Worm (Caenorhabditis elegans) whole organism, midembryonic: ENCODE measurements around the gene bris-1.
A peak's percentile ranks its signal among the peaks of the same experiment; 100 is the strongest.

Source experiments
- T22C8.4 ChIP-seq: fragments of 200-800 bp; sonication (Bioruptor generic); IDR thresholded peaks from 2 replicates; pipeline ENCODE4 v1.3.6; 2022; ENCODE audit warnings: missing genetic modification characterization, missing compliant biosample characterization
- cog-1 ChIP-seq: sonication (generic microtip); optimal IDR thresholded peaks from 2 replicates; lab custom pipeline; 2016; ENCODE audit warnings: missing genetic modification characterization, missing compliant biosample characterization
- flt-1 ChIP-seq: fragments of 200-800 bp; sonication (Bioruptor generic); IDR thresholded peaks from 2 replicates; pipeline ENCODE4 v1.3.6; 2022; ENCODE audit warnings: missing genetic modification characterization, missing compliant biosample characterization
- klf-2 ChIP-seq: fragments of 200-800 bp; sonication (Bioruptor generic); conservative IDR thresholded peaks from 2 replicates; pipeline ENCODE4 v1.3.6; 2022; ENCODE audit warnings: missing genetic modification reagents, missing genetic modification characterization, missing compliant biosample characterization
- med-1 ChIP-seq: sonication (generic microtip); optimal IDR thresholded peaks from 2 replicates; lab custom pipeline; 2017; ENCODE audit warnings: missing genetic modification characterization, mild to moderate bottlenecking, missing compliant biosample characterization, antibody characterized with exemption, missing genetic modification reagents; ENCODE audit not compliant: insufficient read depth
- ref-1 ChIP-seq: fragments of 200-800 bp; sonication (Bioruptor generic); conservative IDR thresholded peaks from 2 replicates; pipeline ENCODE4 v1.3.6; 2022; ENCODE audit warnings: missing genetic modification reagents, missing genetic modification characterization, missing compliant biosample characterization
- tab-1 ChIP-seq: fragments of 200-800 bp; sonication (Bioruptor generic); IDR thresholded peaks from 2 replicates; pipeline ENCODE4 v1.3.6; 2022; ENCODE audit warnings: missing genetic modification characterization, missing compliant biosample characterization
- ztf-23 ChIP-seq: fragments of 200-800 bp; sonication (Bioruptor generic); IDR thresholded peaks from 2 replicates; pipeline ENCODE4 v1.3.6; 2022; ENCODE audit warnings: missing genetic modification reagents, missing genetic modification characterization, missing compliant biosample characterization
- ztf-29 ChIP-seq: fragments of 200-800 bp; sonication (Bioruptor generic); IDR thresholded peaks from 2 replicates; pipeline ENCODE4 v1.3.6; 2022; ENCODE audit warnings: missing genetic modification reagents, missing genetic modification characterization, missing compliant biosample characterization

The bris-1 gene

DNA sequence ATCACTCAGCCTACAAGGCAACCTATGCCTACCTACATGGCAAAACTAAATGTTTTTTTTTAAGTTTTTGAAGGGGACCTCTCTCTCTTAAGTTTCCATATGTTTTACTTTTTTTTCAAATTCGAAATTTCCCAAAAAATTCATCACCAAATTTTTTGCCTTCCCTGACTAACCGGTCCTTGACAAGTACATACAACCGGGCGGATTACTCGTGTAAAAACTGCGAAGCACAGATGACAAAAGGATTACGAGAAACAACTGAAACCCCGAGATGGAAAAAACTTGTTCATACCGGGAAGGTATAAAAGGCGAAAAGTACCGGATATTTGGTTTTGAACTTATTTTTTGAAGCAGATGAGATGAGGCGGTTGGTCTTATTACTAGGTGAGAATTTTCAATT lies 24.7 kb downstream of the bris-1 start, which contains the start of gene K09B3.1:
Gene K09B3.1, plus strand, starts transcription at position 301 of the 400 bp plus-strand sequence.
- TF ChIP-seq tab-1 (GFP tag; lab: Robert Waterston, UW) (no peak), med-1 (GFP tag; lab: Kevin White, UChicago) (no peak), flt-1 (no peak), ref-1 (GFP tag; lab: Robert Waterston, UW) (no peak), klf-2 (GFP tag; lab: Robert Waterston, UW) (no peak), T22C8.4 (no peak), ztf-29 (GFP tag; lab: Robert Waterston, UW) (no peak), ztf-23 (GFP tag; lab: Robert Waterston, UW) (no peak), cog-1 (tag; lab: Kevin White, UChicago) (no peak)

DNA sequence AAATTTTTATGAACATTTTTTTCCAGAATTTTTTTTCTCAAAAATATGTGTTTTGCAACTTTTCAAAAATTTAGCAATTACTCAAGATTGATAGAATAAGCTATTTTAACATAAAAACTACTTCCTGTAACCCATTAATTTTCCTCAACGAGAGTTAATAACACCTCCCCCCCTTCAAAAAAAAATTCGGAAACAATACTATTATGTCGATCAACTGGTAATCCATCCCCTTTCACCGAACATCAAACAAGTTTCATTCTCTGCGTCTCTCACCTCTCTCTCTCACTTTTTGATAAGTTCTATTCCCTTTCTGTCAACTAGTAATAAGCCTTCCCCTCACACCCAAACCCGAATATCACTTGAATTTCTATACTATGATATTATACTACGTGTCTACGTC lies 35.2 kb downstream of the bris-1 start, which contains the start of gene glct-6:
Gene glct-6, plus strand, starts transcription at position 301 of the 400 bp plus-strand sequence.
- TF ChIP-seq ztf-23 (GFP tag; lab: Robert Waterston, UW) (no peak), tab-1 (GFP tag; lab: Robert Waterston, UW) (no peak), med-1 (GFP tag; lab: Kevin White, UChicago) (no peak), ref-1 (GFP tag; lab: Robert Waterston, UW) (no peak), cog-1 (tag; lab: Kevin White, UChicago) (no peak), klf-2 (GFP tag; lab: Robert Waterston, UW) (no peak), ztf-29 (GFP tag; lab: Robert Waterston, UW) (no peak), flt-1 (no peak), T22C8.4 (no peak)

DNA sequence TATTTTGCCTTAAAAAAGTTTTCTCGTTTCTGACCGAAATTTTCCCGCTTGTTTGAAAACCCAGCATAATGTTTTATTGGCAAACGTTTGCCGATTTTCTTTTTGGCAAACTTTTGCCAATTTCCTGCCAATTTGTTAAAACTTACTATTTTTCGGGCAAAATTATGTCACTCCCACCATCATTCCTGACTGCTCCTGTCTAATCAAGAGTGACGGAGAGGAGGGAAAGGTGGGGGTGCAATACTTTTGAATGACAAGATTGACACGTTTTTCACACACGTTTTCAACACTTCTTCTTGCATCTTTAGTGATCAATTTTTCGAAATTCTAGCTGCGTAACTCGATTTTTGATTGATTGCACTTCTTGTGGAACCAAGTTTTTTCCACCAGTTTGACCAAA lies 37.6 kb downstream of the bris-1 start:
- TF ChIP-seq ztf-29 (GFP tag; lab: Robert Waterston, UW), result no peak
- no peak for TF ChIP-seq ztf-23 (GFP tag; lab: Robert Waterston, UW)
- TF ChIP-seq tab-1 (GFP tag; lab: Robert Waterston, UW), result no peak
- no peak for TF ChIP-seq flt-1
- TF ChIP-seq klf-2 (GFP tag; lab: Robert Waterston, UW), result no peak
- TF ChIP-seq med-1 (GFP tag; lab: Kevin White, UChicago), result no peak
- TF ChIP-seq T22C8.4, result no peak
- no peak for TF ChIP-seq ref-1 (GFP tag; lab: Robert Waterston, UW)
- no peak for TF ChIP-seq cog-1 (tag; lab: Kevin White, UChicago)

DNA sequence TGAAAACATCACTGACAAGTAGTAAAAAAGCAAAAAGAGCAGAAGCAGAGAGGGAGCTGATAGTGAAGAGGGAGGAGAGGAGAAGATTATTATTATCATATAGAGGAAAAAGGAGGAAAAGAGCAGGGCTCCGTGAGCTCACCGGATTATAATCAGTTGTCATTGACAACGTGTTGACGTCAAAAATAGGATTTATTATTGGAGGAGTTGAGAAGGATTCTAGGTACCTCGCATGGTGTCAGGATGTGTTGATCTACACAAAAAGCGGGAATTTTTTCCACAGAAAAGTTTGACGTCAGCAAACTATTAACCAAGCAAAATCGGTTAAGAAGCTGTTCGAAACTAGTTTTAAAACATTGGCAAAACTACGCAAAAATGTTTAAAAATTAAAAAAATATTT lies 45.0 kb downstream of the bris-1 start:
- TF ChIP-seq klf-2 (GFP tag; lab: Robert Waterston, UW) (no peak), cog-1 (tag; lab: Kevin White, UChicago) (no peak)

DNA sequence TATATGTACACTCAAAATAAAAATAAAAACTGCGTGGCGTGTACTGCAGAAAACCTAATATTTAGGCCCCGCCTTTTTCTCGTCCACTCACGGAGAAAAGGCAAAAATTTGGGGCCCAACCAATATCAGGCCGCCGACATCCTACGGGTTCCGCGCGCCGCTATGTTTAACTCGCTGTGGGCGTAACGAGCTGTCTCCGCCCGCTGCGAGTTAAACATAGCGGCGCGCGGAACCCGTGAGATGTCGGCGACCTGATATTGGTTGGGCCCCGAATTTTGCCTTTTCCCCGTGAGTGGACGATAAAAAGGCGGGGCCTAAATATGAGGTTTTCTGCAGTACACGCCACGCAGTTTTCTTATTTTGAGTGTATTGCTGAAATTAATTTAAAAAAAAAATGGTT lies 47.9 kb downstream of the bris-1 start:
- TF ChIP-seq flt-1, result 0 out of 2 replicates have a peak, but pooled peaks have one; percentile 8

DNA sequence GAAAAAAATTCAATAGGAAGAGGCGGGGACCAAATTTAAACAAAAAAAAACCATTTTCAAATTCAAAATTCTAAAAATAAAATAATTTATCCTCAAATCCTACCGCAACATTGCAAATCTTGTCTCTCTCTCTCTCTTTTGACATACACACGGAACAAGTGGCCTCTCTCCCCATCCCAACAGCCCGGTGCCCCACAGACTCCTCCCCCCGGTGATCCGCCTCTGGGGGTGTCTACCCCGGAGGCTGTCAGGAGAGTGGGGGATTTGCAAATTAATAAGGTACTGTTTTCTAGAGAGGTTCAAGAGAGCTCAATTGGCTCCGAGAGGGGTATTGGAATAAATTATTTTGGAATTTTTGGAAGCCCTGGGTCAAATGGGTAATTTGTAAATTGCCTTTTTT lies 51.4 kb downstream of the bris-1 start:
- no peak for TF ChIP-seq T22C8.4
- no peak for TF ChIP-seq klf-2 (GFP tag; lab: Robert Waterston, UW)
- no peak for TF ChIP-seq med-1 (GFP tag; lab: Kevin White, UChicago)
- no peak for TF ChIP-seq cog-1 (tag; lab: Kevin White, UChicago)
- no peak for TF ChIP-seq ztf-29 (GFP tag; lab: Robert Waterston, UW)
- no peak for TF ChIP-seq ref-1 (GFP tag; lab: Robert Waterston, UW)
- no peak for TF ChIP-seq flt-1

DNA sequence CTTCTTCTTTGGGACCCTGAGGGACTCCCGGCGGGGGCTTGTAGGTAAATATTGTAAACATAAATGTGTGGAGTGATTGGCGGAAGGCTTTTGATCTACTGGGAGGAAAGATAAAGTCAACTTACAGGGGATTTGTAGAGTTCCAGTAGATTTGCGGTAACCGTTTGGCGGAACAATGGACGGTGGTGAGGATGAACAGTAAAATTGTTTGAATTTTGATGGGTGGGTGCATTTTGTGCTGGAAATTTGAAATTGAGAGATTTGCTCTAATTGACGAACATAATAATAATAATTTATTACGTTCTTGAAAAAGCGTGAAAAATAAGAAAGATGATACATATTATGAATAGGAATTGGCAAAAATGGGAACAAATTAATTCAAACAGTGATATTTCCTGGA lies 52.5 kb downstream of the bris-1 start, which contains the start of gene vab-2:
Gene vab-2, minus strand, starts transcription at position 238 of the 400 bp plus-strand sequence.
- TF ChIP-seq med-1 (GFP tag; lab: Kevin White, UChicago), result no peak
- TF ChIP-seq ztf-29 (GFP tag; lab: Robert Waterston, UW), result no peak
- no peak for TF ChIP-seq cog-1 (tag; lab: Kevin White, UChicago)

DNA sequence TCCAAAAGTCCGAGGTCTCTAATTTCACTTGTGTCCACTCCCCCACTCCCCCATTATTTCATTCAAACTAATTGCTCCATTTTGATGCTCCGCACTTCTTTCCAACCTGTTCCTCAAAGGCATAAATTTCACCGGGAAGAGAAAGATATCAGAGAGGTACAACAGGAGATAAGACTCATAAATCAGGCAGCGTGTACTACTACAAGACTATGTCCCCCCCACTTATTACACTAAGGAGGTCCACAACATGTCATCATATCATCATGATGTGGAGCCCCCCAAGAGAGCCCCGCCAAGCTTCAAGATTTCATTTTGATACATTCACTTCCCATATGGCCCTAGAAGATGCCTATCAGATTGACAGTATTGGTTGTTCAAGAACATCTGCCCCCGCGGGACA lies 53.7 kb downstream of the bris-1 start:
- TF ChIP-seq ztf-29 (GFP tag; lab: Robert Waterston, UW) (no peak), T22C8.4 (no peak), ztf-23 (GFP tag; lab: Robert Waterston, UW) (no peak), cog-1 (tag; lab: Kevin White, UChicago) (no peak), flt-1 (no peak), med-1 (GFP tag; lab: Kevin White, UChicago) (no peak), ref-1 (GFP tag; lab: Robert Waterston, UW) (no peak), klf-2 (GFP tag; lab: Robert Waterston, UW) (no peak), tab-1 (GFP tag; lab: Robert Waterston, UW) (no peak)

DNA sequence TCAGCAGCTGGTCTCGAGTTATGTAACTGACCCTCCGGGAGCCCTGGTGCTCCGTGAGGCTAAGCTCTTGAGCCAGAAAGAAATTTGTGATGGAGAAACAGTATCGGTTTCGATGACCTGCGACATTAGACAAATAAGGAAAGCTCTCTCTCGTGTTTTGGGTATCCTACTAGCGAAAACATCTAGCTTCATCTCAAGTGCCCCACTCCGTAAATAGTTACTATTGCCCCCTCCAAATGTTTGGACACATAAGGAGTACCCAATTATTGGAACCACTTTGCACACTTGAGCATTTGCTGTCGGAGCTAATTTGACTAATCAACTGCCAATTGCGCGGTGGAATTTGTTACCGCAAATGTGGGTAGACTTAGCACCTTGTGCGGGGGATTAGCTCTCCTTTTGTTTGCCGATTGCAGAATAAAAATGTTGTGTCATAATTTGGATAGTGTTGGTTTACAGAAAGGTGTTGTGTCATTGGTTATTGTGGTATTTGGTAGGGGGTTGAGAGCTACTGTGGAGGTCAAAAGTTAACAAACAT lies 55.0 kb downstream of the bris-1 start:
- TF ChIP-seq ztf-29 (GFP tag; lab: Robert Waterston, UW) (no peak), ztf-23 (GFP tag; lab: Robert Waterston, UW) (no peak), tab-1 (GFP tag; lab: Robert Waterston, UW) (no peak), klf-2 (GFP tag; lab: Robert Waterston, UW) (no peak), flt-1 (no peak), T22C8.4 (no peak), cog-1 (tag; lab: Kevin White, UChicago) (no peak), ref-1 (GFP tag; lab: Robert Waterston, UW) (no peak), med-1 (GFP tag; lab: Kevin White, UChicago) (no peak)

DNA sequence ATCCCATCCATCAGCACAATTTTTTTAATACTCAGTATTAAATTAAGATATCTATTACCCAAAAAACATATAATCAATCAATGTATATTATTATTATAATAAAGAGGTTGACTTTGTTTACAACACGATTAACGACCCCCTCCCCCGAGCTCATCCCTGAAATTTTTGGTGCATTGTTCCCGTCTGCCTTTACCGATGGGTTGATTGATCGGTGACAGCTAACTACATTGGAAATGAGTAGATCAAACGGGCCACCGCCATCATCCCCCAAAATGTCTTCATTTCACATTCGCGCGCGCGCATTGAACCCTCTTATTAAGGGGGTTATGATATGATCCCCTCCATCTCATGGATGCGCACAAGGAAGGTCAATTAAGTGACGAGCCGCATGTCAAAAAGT lies 59.3 kb downstream of the bris-1 start:
- TF ChIP-seq ref-1 (GFP tag; lab: Robert Waterston, UW) (no peak), cog-1 (tag; lab: Kevin White, UChicago) (no peak)
